Fruit fly (Drosophila melanogaster): ENCODE results near the gene CG3337.

DNA sequence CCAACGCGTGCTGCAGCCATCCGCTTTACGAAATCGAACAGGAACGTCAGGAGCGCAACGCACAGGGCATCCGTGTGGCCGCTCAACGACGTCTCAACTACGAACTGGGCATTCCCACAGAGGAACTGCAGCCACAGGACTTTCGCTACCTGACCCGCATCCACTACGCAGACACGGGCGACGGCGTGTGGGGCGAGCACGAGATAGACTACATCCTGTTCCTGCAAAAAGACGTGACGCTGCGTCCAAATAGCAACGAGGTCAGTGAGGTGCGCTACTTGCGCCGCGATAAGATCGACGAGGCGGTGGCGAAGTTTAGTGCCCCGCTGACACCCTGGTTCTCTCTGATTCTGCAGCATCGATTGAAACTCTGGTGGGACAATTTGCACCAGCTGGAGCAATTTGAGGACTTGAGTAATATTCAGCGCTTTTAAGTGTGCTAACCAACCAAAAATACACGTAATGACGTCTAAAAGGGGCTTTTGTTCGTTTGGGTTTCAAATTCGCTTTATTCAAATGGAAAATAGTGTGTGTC is 47.3 kb upstream of the CG3337 start:
- TF ChIP-seq Hr78 (GFP tag; optimal IDR thresholded peaks at IDR 0.05) (no peak), tai (GFP tag; optimal IDR thresholded peaks at IDR 0.05) (no peak), ey (GFP tag; optimal IDR thresholded peaks at IDR 0.05) (no peak), Hnf4 (GFP tag; optimal IDR thresholded peaks at IDR 0.05) (no peak), usp (GFP tag; optimal IDR thresholded peaks at IDR 0.05) (no peak), psq (GFP tag; optimal IDR thresholded peaks at IDR 0.05) (no peak), foxo (GFP tag; optimal IDR thresholded peaks at IDR 0.05) (no peak), h (GFP tag; optimal IDR thresholded peaks at IDR 0.05) (no peak)
